Worm (Caenorhabditis elegans): ENCODE results near the gene mics-1.

DNA sequence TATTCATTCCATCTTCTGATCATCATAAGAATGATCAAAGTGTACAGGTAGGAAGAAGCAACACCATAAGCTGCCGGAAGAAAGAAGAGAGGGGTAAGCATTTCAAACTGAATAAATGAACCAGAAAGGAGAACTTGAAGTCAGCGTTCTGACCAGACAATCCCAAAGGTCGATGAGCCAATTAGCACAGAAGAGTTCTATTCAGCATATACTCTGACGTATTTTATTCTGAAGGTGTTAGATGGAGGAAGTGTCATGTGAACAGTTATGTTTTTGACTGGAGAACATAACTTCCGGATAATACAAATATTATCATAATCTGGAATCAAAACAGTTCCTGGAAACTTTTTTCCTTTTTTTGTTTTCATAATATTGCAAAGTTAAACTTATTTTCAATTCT lies 10.6 kb upstream of the mics-1 start, which contains the start of gene srg-32:
- TF ChIP-seq skn-1 (tag; optimal IDR thresholded peaks at IDR 0.05) = no peak
- TF ChIP-seq unc-55 (GFP tag; optimal IDR thresholded peaks at IDR 0.05) = no peak
- no peak for TF ChIP-seq ama-1 (optimal IDR thresholded peaks at IDR 0.05)
- no peak for TF ChIP-seq egl-27 (tag; optimal IDR thresholded peaks at IDR 0.05)
- no peak for TF ChIP-seq snpc-4 (tag; optimal IDR thresholded peaks at IDR 0.05)
- TF ChIP-seq elt-3 (tag; optimal IDR thresholded peaks at IDR 0.05) = no peak
- no peak for TF ChIP-seq ceh-16 (tag; optimal IDR thresholded peaks at IDR 0.05)
- no peak for TF ChIP-seq Y55F3AM.14 (GFP tag; optimal IDR thresholded peaks at IDR 0.05)
- no peak for TF ChIP-seq mab-5 (tag; optimal IDR thresholded peaks at IDR 0.05)
- no peak for TF ChIP-seq zag-1 (tag; optimal IDR thresholded peaks at IDR 0.05)
- no peak for TF ChIP-seq unc-62 (GFP tag; optimal IDR thresholded peaks at IDR 0.05)
- no peak for TF ChIP-seq lsy-2 (tag; optimal IDR thresholded peaks at IDR 0.05)
- TF ChIP-seq ztf-11 (tag; optimal IDR thresholded peaks at IDR 0.05) = no peak

Data from whole organism, L2 larva.